Fruit fly (Drosophila melanogaster) ovary, adult (tissue): Measurements from ENCODE around the gene Nle.

Source experiments
- CG17801 ChIP-seq: fragments of 200-800 bp; optimal IDR thresholded peaks from 2 replicates; lab custom pipeline; 2019; ENCODE audit warnings: missing biosample characterization, mild to moderate bottlenecking, missing genetic modification characterization, moderate library complexity; ENCODE audit not compliant: partially characterized antibody

Nle gene

DNA sequence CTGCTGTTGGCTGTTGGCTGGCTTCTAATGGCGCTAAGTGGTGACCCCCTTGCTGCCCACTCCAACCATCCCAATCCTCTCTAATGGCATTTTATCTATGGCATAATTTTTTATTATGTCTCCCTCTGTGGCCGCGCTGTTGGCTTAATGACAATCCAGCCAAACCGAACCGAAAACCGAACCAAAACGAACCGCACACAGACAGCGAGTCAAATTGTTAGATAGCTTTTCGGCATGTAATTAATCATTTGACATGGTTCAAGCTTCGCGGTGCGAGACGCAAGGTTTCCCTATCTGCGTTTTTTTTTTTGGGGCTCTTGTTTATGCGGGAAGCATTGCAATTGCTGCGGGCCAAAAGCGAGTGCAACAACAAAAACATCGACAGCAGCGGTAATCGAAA lies 40.2 kb downstream of the Nle start:
- TF ChIP-seq CG17801 (GFP tag; lab: Kevin White, UChicago): no peak

DNA sequence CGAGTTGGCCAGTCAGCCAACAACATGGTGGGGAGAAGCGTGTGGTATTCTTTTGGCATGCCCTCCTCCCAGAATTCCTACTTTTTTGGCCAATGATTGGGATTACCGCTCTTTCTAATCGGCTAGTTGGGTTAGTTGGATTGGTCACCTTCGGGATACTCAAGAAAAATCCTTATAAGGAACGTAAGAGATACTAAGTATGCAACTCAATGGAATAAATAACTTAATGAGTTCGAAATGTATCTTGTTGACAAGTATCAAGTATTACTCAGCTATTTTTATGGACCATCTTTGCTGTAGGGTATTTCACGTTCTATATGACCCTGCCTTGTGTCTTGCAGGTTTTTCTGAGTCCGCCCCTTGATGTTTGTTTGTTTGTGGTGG lies 41.0 kb downstream of the Nle start:
- no peak for TF ChIP-seq CG17801 (GFP tag; lab: Kevin White, UChicago)

DNA sequence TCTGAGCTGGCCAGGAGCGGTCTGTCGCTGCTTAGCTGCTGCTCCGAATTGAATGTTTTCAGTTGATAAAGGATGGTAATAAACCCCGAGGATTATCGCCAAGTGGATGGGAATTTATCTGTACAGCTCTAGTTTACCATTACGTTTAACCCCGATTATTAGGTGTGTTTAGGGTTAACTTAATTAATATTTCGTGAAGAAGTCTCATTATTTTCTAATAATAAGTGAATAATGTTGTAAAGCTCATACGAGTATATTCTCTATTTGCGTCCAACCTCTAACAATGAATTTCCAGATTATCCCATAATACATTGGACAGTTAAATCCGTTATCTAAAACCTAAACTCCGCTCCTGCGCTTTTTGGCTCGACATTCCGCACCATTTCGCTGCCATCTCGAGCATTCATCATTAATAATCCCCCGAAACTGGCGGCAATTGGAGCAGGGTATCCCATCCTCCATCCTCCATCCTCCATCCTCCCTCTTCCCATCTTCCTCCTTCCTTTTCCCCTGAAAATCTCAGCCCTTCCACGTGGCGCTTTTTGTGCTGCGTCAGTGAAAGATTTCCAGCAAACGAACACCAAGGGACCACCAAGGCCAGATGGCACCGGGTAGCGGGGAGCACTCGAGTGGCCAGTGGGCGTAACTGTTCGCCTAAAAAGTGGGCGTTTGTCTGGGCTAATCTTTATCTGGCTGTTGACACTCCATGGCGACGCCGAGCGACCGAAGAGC lies 41.6 kb downstream of the Nle start:
- no peak for TF ChIP-seq CG17801 (GFP tag; lab: Kevin White, UChicago)

DNA sequence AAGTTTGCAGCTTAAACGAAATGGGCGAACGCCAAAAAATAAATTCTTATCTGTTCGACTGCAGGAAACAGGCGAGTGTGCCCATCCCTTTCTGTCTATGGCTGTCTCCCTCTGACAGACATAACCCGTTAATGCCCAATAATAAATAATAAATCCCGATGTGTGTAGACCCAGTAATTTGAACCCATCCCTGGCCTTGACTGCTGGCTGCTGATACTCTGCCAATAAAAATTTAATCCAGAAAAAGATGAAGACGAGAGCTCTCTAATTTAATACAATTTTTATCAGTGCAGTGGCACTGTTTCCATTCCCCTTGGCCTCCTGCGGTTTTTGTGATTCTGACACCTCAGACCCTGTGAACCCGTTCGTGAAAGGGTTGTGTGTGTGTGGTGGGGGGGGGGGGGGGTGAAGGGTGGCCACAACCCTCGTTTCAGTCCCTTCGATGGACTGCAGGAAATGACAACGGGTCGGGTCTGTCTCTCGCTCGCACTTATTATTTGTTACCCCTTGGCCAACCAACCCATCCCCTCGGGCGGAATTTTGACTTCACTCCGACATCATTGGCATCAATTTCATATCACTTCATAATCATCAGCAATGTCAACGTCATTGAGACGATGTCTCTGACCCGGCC lies 42.3 kb downstream of the Nle start:
- no peak for TF ChIP-seq CG17801 (GFP tag; lab: Kevin White, UChicago)

DNA sequence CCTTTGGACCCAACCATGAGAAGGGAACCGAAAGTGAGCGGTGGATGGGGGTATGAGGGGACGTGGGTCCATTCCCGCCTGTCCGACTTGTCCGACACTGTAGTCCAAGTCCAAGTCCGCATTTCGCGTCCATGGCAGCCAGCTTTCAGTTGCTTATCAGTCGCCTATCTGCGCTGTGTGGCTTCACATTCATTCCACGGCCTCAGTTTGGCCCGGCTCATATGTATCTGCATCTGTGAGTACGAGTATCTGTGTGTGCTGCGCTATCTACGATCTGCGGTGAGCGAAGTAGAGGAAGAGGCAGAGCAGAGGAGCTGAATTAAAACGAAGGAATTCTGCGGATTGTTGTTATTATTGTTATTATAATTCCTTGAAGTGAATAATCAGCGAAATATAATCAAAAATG lies 43.4 kb downstream of the Nle start:
- no peak for TF ChIP-seq CG17801 (GFP tag; lab: Kevin White, UChicago)

DNA sequence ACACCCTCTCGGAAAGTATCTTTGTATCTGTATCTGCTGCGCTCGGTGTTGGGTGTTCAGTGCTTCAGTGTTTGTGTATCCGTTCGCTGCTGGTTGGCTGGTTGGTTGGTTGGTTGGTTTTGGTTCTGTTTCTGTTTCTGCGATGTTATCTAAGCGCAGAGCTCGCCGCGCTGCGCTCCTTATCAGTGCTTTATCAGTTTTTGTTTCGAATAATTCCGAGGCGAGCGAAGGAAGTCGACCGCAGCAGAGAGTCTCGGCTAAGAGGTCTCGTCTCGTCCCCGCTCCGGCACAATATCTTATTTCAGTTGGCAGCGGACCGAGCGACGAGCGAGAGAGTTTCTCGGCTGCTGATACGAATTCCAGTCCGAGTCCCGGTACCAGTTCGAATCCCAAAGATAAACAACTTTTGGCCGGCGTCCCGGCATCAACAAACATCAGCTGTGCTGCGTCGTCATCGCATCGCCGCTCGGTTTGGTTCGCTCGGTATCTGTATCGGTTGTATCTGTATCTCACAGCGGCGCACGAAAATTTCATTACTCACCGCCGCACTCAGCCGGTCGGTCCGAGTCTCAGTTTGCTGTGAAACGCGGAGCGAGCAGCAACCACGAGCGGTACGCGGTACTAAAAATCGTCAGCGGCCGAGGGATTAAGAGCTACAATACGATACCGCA lies 44.6 kb downstream of the Nle start:
- TF ChIP-seq CG17801 (GFP tag; lab: Kevin White, UChicago): peak; percentile 36

DNA sequence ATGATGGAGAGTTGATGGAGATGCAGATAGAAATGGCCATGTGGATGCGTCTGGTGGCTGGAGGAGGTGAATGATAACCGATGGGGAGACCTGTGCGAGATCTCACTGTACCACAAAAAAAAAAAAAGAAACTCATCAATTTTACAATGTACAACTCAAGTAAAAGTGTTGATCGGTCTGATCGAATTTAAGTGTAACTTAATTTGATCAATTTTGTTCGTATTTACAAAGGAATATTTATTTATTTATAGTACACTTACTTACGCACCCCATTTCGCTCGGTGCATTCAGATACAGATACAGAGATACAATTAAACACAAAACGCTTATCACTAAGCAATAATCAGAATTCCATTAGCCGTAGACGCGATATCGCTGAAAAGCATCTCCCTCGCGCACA lies 45.2 kb downstream of the Nle start:
- TF ChIP-seq CG17801 (GFP tag; lab: Kevin White, UChicago): no peak

DNA sequence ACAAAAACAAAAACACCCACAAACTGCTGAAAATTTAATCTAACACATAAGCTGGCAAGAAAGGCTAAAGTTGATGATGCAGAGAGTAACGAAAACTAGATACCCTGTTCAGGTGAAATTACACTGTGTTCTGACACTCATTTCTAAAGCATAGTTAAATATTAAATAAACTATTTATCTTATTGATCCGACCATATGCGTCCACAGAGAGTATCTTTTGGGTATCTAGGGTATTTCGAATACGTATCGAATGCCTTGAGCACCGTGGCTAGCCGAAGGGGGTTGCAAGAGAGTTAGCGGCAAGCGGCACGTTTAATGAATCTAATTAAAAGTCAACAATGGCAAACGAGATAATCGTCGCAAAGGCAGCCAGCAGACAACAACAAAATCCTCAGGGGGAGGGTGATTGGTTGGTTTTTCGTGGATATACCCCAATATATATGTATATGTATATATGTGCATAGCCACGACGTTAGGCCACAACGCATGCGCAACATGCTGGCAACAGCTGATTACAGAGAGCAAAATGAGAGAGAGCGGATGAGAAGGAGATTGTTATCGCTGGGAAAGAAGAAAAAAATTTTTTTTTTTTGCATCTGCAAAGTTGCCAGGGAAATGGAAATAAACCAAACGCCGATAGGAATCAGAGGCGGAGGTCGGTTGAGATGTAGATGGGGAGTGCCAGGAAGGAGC lies 45.8 kb downstream of the Nle start:
- no peak for TF ChIP-seq CG17801 (GFP tag; lab: Kevin White, UChicago)

DNA sequence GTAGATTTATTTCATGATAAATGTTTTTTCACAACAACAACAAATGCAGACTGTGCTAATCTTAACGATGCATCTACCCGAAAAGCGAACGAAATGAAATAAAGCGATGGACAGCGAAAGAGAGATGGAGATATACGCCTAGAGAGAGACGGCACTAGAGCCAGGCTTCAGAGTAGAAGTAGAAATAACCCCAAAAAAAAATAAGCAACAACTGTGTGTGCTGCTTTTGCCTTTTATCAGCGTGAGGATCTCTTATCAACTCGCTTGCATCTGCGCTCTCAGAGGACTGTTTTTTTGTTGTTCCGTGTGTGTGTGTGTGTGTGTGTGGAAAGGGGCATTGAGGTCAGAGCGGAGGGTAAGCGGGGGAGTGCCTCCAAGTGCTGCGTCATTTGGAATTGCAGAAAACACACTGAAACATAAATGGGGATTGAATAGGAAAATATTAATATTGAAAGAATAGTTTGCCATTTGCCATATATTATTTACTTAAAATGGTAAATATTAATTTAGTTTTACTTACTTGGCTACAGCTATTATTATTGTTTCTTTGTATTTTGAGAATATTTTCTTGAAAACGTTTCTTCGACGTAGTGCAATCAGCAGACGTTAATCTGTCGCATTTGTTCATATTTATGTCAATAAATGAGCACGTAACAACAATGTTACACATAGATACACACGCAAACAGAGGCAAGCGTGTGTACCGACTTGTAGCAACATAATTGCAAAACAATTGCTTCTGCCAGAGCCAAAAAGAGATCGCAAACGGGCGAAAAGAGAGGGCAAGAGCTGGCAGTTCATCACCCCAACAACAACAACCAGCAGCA lies 46.7 kb downstream of the Nle start:
- no peak for TF ChIP-seq CG17801 (GFP tag; lab: Kevin White, UChicago)

DNA sequence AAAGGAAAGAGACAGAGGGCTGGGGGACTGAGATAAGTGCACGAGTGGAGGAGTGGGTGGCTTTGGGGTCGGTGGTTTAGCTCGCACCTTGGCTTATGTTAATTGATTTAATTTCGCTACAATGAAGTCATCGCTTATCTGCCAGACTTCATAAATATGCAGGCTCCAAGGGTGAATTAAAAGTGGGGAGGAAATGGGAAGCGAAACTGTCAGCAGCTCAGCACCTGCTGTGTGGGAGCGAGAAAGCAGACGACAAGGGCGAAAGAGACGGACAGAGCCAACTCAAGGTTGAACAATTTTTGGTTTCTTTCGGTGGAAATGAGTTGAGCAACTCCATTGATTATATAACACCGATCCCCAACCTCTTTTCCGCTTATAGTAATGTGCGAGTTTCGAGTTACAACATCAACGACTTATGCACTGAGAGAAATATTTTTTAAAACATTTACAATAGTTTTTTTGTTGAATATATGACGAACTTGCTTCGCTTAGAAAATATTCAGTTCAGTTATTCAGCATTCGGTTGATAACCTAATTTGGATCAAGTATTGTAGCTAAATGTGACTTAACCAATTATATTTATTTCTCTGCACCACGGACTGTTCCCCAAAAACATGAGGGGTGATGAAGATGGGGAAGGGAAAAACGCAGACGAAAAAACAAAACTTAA lies 47.5 kb downstream of the Nle start:
- peak; percentile 62 for TF ChIP-seq CG17801 (GFP tag; lab: Kevin White, UChicago)

DNA sequence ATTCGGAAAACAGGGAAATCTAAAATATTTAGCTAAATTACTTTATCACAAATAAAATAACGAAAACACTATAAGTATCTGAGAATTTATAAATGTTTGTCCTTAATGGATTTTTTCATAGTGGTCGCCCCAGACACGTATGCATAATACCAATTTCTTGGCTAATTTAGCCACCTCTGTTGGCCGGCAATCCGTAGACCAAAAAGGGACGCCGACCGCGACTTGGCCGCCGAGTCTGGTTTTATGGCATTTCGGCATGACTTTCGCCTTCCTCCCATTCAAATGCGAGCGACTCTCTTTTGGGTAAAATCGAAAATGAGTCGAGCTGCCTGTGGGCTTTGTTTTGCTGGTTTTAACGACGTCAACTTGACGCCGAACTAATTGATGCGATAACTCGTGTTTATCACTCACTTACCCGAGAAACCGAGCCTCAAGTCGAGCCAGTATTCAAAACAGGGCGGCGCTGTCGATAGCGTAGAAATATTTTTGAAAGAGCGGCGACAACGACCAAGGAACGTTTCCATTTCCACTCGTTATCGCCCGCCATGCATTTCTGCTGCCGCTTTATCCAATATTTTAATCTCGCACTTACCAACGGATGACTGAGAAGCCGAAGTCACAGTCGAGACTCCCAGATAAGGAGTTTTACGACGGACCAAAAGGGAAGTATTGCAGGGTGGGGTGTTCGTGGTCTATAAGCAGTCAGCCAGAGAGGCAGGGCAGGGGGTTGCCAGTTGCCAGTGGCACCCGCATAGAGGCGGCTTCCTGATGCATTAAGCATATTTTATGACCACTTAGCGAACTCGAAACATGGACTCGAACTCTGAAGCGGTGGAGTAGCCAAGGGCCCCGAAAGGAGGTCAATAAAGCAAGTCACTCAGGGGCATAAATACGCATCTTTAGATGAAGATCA lies 48.7 kb downstream of the Nle start:
- TF ChIP-seq CG17801 (GFP tag; lab: Kevin White, UChicago): no peak

DNA sequence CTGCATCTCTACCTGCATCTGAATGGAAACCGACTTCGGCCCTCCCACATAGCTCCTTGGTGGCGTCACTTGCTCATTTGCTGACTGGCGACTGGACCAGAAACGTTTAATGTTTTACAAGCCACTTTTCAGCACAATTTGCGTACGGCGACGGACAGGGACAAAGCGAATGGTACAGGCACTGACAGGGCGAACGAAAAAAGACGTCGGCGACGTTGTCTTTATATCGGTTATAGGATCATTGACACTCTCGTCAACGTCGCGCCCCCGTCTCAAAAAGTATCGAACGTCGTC lies 49.4 kb downstream of the Nle start:
- TF ChIP-seq CG17801 (GFP tag; lab: Kevin White, UChicago): no peak
